Fruit fly (Drosophila melanogaster): ENCODE measurements around the gene CG3294.

CG3294 gene

DNA sequence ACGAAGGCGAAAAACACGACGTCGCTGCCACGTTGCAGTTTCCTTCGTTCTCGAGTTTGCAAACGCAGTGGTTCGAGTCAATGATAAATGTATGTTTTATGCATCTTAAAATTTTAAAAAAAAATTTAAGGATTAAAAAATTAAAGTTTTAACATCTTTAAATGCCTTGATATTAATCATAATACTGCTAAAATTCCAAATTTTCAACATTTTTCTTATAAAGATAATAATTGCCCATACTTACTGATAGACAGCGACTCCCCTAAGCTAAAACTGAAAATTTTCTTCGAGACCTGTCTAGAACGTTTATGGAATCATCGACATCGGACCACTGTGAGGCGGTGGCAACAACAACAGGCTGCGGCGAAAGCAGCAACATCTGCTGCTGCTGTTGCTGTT, 27.0 kb downstream of the CG3294 start (continued):
- no peak for TF ChIP-seq Hr39 (GFP tag; optimal IDR thresholded peaks at IDR 0.05)
- peak; percentile 70 for TF ChIP-seq esn (GFP tag; optimal IDR thresholded peaks at IDR 0.05)
- peak; percentile 3 for TF ChIP-seq Blimp-1 (GFP tag; optimal IDR thresholded peaks at IDR 0.05)
- TF ChIP-seq Gug (GFP tag; IDR thresholded peaks at IDR 0.05), result peak; percentile 63
- peak; percentile 72 for TF ChIP-seq Met (GFP tag; optimal IDR thresholded peaks at IDR 0.05)
- TF ChIP-seq Eip75B (GFP tag; optimal IDR thresholded peaks at IDR 0.05), result peak; percentile 79
- TF ChIP-seq CG6792 (GFP tag; optimal IDR thresholded peaks at IDR 0.05), result peak; percentile 54
- peak; percentile 82 for TF ChIP-seq OdsH (GFP tag; optimal IDR thresholded peaks at IDR 0.05)
- TF ChIP-seq achi (GFP tag; optimal IDR thresholded peaks at IDR 0.05), result peak; percentile 79
- TF ChIP-seq Sox14 (GFP tag; optimal IDR thresholded peaks at IDR 0.05), result peak; percentile 68
- peak; percentile 82 for TF ChIP-seq CG10669 (GFP tag; optimal IDR thresholded peaks at IDR 0.05)
- TF ChIP-seq CG1621 (tag; optimal IDR thresholded peaks at IDR 0.05), result peak; percentile 54
- peak; percentile 77 for TF ChIP-seq dsx (GFP tag; optimal IDR thresholded peaks at IDR 0.05; ENCODE audit: poor library complexity, severe bottlenecking)
- peak; percentile 16 for TF ChIP-seq fkh (GFP tag; optimal IDR thresholded peaks at IDR 0.05)
- peak; percentile 18 for TF ChIP-seq Lpt (GFP tag; optimal IDR thresholded peaks at IDR 0.05)
- peak; percentile 58 for TF ChIP-seq fd59A (GFP tag; optimal IDR thresholded peaks at IDR 0.05)
- peak; percentile 78 for TF ChIP-seq CG32006 (GFP tag; optimal IDR thresholded peaks at IDR 0.05)
- TF ChIP-seq Sox15 (GFP tag; optimal IDR thresholded peaks at IDR 0.05), result peak; percentile 61
- peak; percentile 49 for TF ChIP-seq CG8319 (GFP tag; optimal IDR thresholded peaks at IDR 0.05)
- TF ChIP-seq CG15336 (GFP tag; IDR thresholded peaks at IDR 0.05), result peak; percentile 53

DNA sequence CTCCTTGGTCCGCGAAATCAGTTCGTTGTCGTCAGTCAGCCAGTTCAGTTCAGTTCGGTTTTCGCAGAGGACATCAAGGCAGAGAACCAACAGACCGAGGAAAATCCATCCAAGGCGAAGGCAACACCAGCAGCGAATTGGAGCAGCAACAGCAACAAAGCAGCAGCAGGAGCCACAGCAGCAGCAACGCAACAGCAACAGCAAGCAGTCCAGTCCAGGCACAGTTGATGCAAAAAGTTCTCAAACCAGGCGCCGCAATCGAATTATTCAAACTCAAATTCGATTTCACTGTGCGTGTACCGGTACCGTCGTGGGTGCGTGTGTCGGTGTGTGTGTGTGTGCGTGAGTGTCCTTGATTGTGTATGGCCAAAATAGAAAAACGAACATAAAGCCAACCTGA, 27.4 kb downstream of the CG3294 start, which contains the start of gene CG15628:
TSS of gene CG15628 (plus strand) at position 18 of the 400 bp plus-strand sequence.
- TF ChIP-seq CG11762 (GFP tag; optimal IDR thresholded peaks at IDR 0.05; ENCODE audit: insufficient read depth), result no peak
- no peak for TF ChIP-seq CG6808 (GFP tag; optimal IDR thresholded peaks at IDR 0.05)

- no peak for TF ChIP-seq CG32006 (GFP tag; optimal IDR thresholded peaks at IDR 0.05)
- no peak for TF ChIP-seq CG10669 (GFP tag; optimal IDR thresholded peaks at IDR 0.05)
- TF ChIP-seq pdm3 (GFP tag; optimal IDR thresholded peaks at IDR 0.05), result no peak
- TF ChIP-seq Hr39 (GFP tag; optimal IDR thresholded peaks at IDR 0.05), result no peak
- TF ChIP-seq CG6854 (GFP tag; optimal IDR thresholded peaks at IDR 0.05), result no peak
- no peak for TF ChIP-seq topi (GFP tag; optimal IDR thresholded peaks at IDR 0.05)
- no peak for TF ChIP-seq Gug (GFP tag; IDR thresholded peaks at IDR 0.05)
- TF ChIP-seq fkh (GFP tag; optimal IDR thresholded peaks at IDR 0.05), result no peak
- TF ChIP-seq eg (GFP tag; IDR thresholded peaks at IDR 0.05), result no peak
- TF ChIP-seq CG6276 (GFP tag; optimal IDR thresholded peaks at IDR 0.05), result no peak
- TF ChIP-seq OdsH (GFP tag; optimal IDR thresholded peaks at IDR 0.05), result no peak
- no peak for TF ChIP-seq fd85E (GFP tag; optimal IDR thresholded peaks at IDR 0.05)
- TF ChIP-seq Eip75B (GFP tag; optimal IDR thresholded peaks at IDR 0.05), result no peak
- TF ChIP-seq Sox14 (GFP tag; optimal IDR thresholded peaks at IDR 0.05), result no peak
- TF ChIP-seq dsx (GFP tag; optimal IDR thresholded peaks at IDR 0.05; ENCODE audit: poor library complexity, severe bottlenecking), result no peak
- no peak for TF ChIP-seq cyc (GFP tag; optimal IDR thresholded peaks at IDR 0.05)
Measured at dm6 chr2L:4822258-4822657, 27.9 kb downstream of the CG3294 start.

dm6 chr2L:4823797-4824196, 29.4 kb downstream of the CG3294 start:
- no peak for TF ChIP-seq cyc (GFP tag; optimal IDR thresholded peaks at IDR 0.05)
- TF ChIP-seq Hr39 (GFP tag; optimal IDR thresholded peaks at IDR 0.05), result no peak
- TF ChIP-seq CG10631 (GFP tag; optimal IDR thresholded peaks at IDR 0.05), result no peak

dm6 chr2L:4825695-4826094, 31.3 kb downstream of the CG3294 start:
- TF ChIP-seq ss (GFP tag; optimal IDR thresholded peaks at IDR 0.05) (peak in 1 of 2 experiments; percentile 90), Blimp-1 (GFP tag; optimal IDR thresholded peaks at IDR 0.05) (peak; percentile 6), CG11762 (GFP tag; optimal IDR thresholded peaks at IDR 0.05; ENCODE audit: insufficient read depth) (no peak), topi (GFP tag; optimal IDR thresholded peaks at IDR 0.05) (no peak), Eip78C (GFP tag) (peak; percentile 34), CG6854 (GFP tag; optimal IDR thresholded peaks at IDR 0.05) (no peak)
